Fruit fly (Drosophila melanogaster) whole organism, prepupa: ENCODE results near the gene CG9263.

Experiments
- CG10669 ChIP-seq: fragments of 200-800 bp; sonication (Bioruptor generic); optimal IDR thresholded peaks from 3 replicates; lab custom pipeline; 2018; ENCODE audit warnings: missing biosample characterization, mild to moderate bottlenecking, missing genetic modification characterization, moderate library complexity
- CG11294 ChIP-seq: fragments of 200-800 bp; sonication (Bioruptor generic); IDR thresholded peaks from 2 replicates; pipeline ENCODE4 v1.3.6; 2022; ENCODE audit warnings: missing biosample characterization, missing genetic modification characterization
- CG11762 ChIP-seq: fragments of 200-800 bp; sonication (Bioruptor generic); optimal IDR thresholded peaks from 3 replicates; lab custom pipeline; 2016; ENCODE audit warnings: missing biosample characterization, missing genetic modification characterization; ENCODE audit not compliant: insufficient read depth
- CG11902 ChIP-seq: fragments of 200-800 bp; sonication (Bioruptor generic); optimal IDR thresholded peaks from 3 replicates; lab custom pipeline; 2016; ENCODE audit warnings: missing biosample characterization, missing genetic modification characterization
- CG15336 ChIP-seq: fragments of 200-800 bp; sonication (Bioruptor generic); IDR thresholded peaks from 2 replicates; pipeline ENCODE4 v1.3.6; 2022; ENCODE audit warnings: missing biosample characterization, missing genetic modification characterization
- CG16779 ChIP-seq: fragments of 200-800 bp; sonication (Bioruptor generic); optimal IDR thresholded peaks from 3 replicates; lab custom pipeline; 2017; ENCODE audit warnings: missing biosample characterization, mild to moderate bottlenecking, missing genetic modification characterization
- CG3032 ChIP-seq: fragments of 200-800 bp; optimal IDR thresholded peaks from 2 replicates; lab custom pipeline; 2019; ENCODE audit warnings: missing biosample characterization, mild to moderate bottlenecking, missing genetic modification characterization, moderate library complexity
- CG31627 ChIP-seq: fragments of 200-800 bp; sonication (Bioruptor generic); optimal IDR thresholded peaks from 3 replicates; lab custom pipeline; 2016; ENCODE audit warnings: missing biosample characterization, missing genetic modification characterization
- CG32006 ChIP-seq: fragments of 200-800 bp; sonication (Bioruptor generic); optimal IDR thresholded peaks from 3 replicates; lab custom pipeline; 2017; ENCODE audit warnings: missing biosample characterization, mild to moderate bottlenecking, missing genetic modification characterization
- CG34406 ChIP-seq: fragments of 200-800 bp; sonication (Bioruptor generic); optimal IDR thresholded peaks from 3 replicates; lab custom pipeline; 2016; ENCODE audit warnings: missing biosample characterization, missing genetic modification characterization
- CG3919 ChIP-seq: fragments of 200-800 bp; sonication (Bioruptor generic); optimal IDR thresholded peaks from 3 replicates; lab custom pipeline; 2016; ENCODE audit warnings: missing biosample characterization, missing genetic modification characterization
- CG4318 ChIP-seq: fragments of 200-800 bp; sonication (Bioruptor generic); optimal IDR thresholded peaks from 3 replicates; lab custom pipeline; 2017; ENCODE audit warnings: missing biosample characterization, mild to moderate bottlenecking, missing genetic modification characterization
- CG6163 ChIP-seq: fragments of 200-800 bp; sonication (Bioruptor generic); IDR thresholded peaks from 3 replicates; pipeline ENCODE4 v1.3.6; 2022; ENCODE audit warnings: missing biosample characterization, missing genetic modification characterization
- CG6276 ChIP-seq: fragments of 200-800 bp; sonication (Bioruptor generic); optimal IDR thresholded peaks from 2 replicates; lab custom pipeline; 2017; ENCODE audit warnings: missing biosample characterization, mild to moderate bottlenecking, missing genetic modification characterization
- CG6808 ChIP-seq: fragments of 200-800 bp; sonication (Bioruptor generic); optimal IDR thresholded peaks from 3 replicates; lab custom pipeline; 2017; ENCODE audit warnings: missing biosample characterization, missing genetic modification characterization, mild to moderate bottlenecking, moderate library complexity, missing genetic modification reagents
- CG6854 ChIP-seq: fragments of 200-800 bp; sonication (Bioruptor generic); optimal IDR thresholded peaks from 2 replicates; lab custom pipeline; 2017; ENCODE audit warnings: missing biosample characterization, mild to moderate bottlenecking, missing genetic modification characterization
- CG8119 ChIP-seq: fragments of 200-800 bp; sonication (Bioruptor generic); IDR thresholded peaks from 3 replicates; pipeline ENCODE4 v1.3.6; 2022; ENCODE audit warnings: missing biosample characterization, missing genetic modification characterization
- CG8632 ChIP-seq: fragments of 200-800 bp; sonication (Bioruptor generic); optimal IDR thresholded peaks from 3 replicates; lab custom pipeline; 2016; ENCODE audit warnings: missing biosample characterization, missing genetic modification characterization
- Eip78C ChIP-seq: fragments of 200-800 bp; sonication (Bioruptor generic); peaks from one replicate; lab custom pipeline; 2016; ENCODE audit warnings: missing biosample characterization, missing genetic modification characterization
- Eip93F ChIP-seq: fragments of 200-800 bp; sonication (Bioruptor generic); optimal IDR thresholded peaks from 2 replicates; lab custom pipeline; 2016; ENCODE audit warnings: missing biosample characterization, mild to moderate bottlenecking, missing genetic modification characterization
- Ets21C ChIP-seq: fragments of 200-800 bp; sonication (Bioruptor generic); optimal IDR thresholded peaks from 3 replicates; lab custom pipeline; 2016; ENCODE audit warnings: missing biosample characterization, missing genetic modification characterization
- Ets96B ChIP-seq: fragments of 200-800 bp; optimal IDR thresholded peaks from 2 replicates; lab custom pipeline; 2019; ENCODE audit warnings: missing biosample characterization, mild to moderate bottlenecking, missing genetic modification characterization, moderate library complexity
- Gug ChIP-seq: fragments of 200-800 bp; sonication (Bioruptor generic); IDR thresholded peaks from 2 replicates; pipeline ENCODE4 v1.3.6; 2022; ENCODE audit warnings: missing biosample characterization, missing genetic modification characterization
- Hr38 ChIP-seq: sonication (Bioruptor generic); optimal IDR thresholded peaks from 2 replicates; lab custom pipeline; 2016; ENCODE audit warnings: missing biosample characterization, missing genetic modification characterization
- Hr39 ChIP-seq: fragments of 200-800 bp; sonication (Bioruptor generic); optimal IDR thresholded peaks from 2 replicates; lab custom pipeline; 2016; ENCODE audit warnings: missing biosample characterization, missing genetic modification characterization
- Lpt ChIP-seq: fragments of 200-800 bp; sonication (Bioruptor generic); optimal IDR thresholded peaks from 3 replicates; lab custom pipeline; 2016; ENCODE audit warnings: missing biosample characterization, missing genetic modification characterization
- Met ChIP-seq: fragments of 200-800 bp; sonication (Bioruptor generic); optimal IDR thresholded peaks from 3 replicates; lab custom pipeline; 2016; ENCODE audit warnings: missing biosample characterization, missing genetic modification characterization
- OdsH ChIP-seq: fragments of 200-800 bp; sonication (Bioruptor generic); optimal IDR thresholded peaks from 3 replicates; lab custom pipeline; 2016; ENCODE audit warnings: missing biosample characterization, missing genetic modification characterization
- Smox ChIP-seq: fragments of 200-800 bp; sonication (Bioruptor generic); optimal IDR thresholded peaks from 3 replicates; lab custom pipeline; 2016; ENCODE audit warnings: missing biosample characterization, missing genetic modification characterization
- Sox102F ChIP-seq: fragments of 200-800 bp; sonication (Bioruptor generic); optimal IDR thresholded peaks from 2 replicates; lab custom pipeline; 2016; ENCODE audit warnings: missing biosample characterization, mild to moderate bottlenecking, missing genetic modification characterization
- Sox14 ChIP-seq: fragments of 200-800 bp; sonication (Bioruptor generic); optimal IDR thresholded peaks from 3 replicates; lab custom pipeline; 2016; ENCODE audit warnings: missing biosample characterization, missing genetic modification characterization
- achi ChIP-seq: fragments of 200-800 bp; sonication (Bioruptor generic); optimal IDR thresholded peaks from 3 replicates; lab custom pipeline; 2016; ENCODE audit warnings: missing biosample characterization, missing genetic modification characterization
- cyc ChIP-seq: fragments of 200-800 bp; sonication (Bioruptor generic); optimal IDR thresholded peaks from 3 replicates; lab custom pipeline; 2016; ENCODE audit warnings: missing biosample characterization, missing genetic modification characterization
- dac ChIP-seq: fragments of 200-800 bp; sonication (Bioruptor generic); optimal IDR thresholded peaks from 2 replicates; lab custom pipeline; 2017; ENCODE audit warnings: missing biosample characterization, mild to moderate bottlenecking, missing genetic modification characterization
- dsx ChIP-seq: fragments of 200-800 bp; optimal IDR thresholded peaks from 3 replicates; lab custom pipeline; 2019; ENCODE audit warnings: missing biosample characterization, mild to moderate bottlenecking, missing genetic modification characterization, moderate library complexity; ENCODE audit not compliant: poor library complexity, severe bottlenecking
- eg ChIP-seq: fragments of 200-800 bp; sonication (Bioruptor generic); IDR thresholded peaks from 3 replicates; pipeline ENCODE4 v1.3.6; 2022; ENCODE audit warnings: missing biosample characterization, missing genetic modification characterization
- esn ChIP-seq: fragments of 200-800 bp; sonication (Bioruptor generic); optimal IDR thresholded peaks from 2 replicates; lab custom pipeline; 2016; ENCODE audit warnings: missing biosample characterization, mild to moderate bottlenecking, missing genetic modification characterization, moderate library complexity
- fd59A ChIP-seq: fragments of 200-800 bp; sonication (Bioruptor generic); optimal IDR thresholded peaks from 2 replicates; lab custom pipeline; 2017; ENCODE audit warnings: missing biosample characterization, mild to moderate bottlenecking, missing genetic modification characterization, missing genetic modification reagents
- fkh ChIP-seq: fragments of 200-800 bp; sonication (Bioruptor generic); optimal IDR thresholded peaks from 3 replicates; lab custom pipeline; 2017; ENCODE audit warnings: missing biosample characterization, mild to moderate bottlenecking, missing genetic modification characterization, moderate library complexity
- pdm3 ChIP-seq: fragments of 200-800 bp; sonication (Bioruptor generic); optimal IDR thresholded peaks from 3 replicates; lab custom pipeline; 2016; ENCODE audit warnings: missing biosample characterization, missing genetic modification characterization
- salr ChIP-seq, 2 experiments: fragments of 200-800 bp; sonication (Bioruptor generic); optimal IDR thresholded peaks; 3 replicates each; lab custom pipeline; 2016 to 2018; ENCODE audit warnings: missing biosample characterization in 2 of 2, missing genetic modification characterization in 2 of 2, mild to moderate bottlenecking in 1 of 2
- ss ChIP-seq, 2 experiments: fragments of 200-800 bp; sonication (Bioruptor generic); optimal IDR thresholded peaks; 2 replicates in 1 of 2; 3 replicates in 1 of 2; lab custom pipeline; 2017 to 2018; ENCODE audit warnings: mild to moderate bottlenecking in 2 of 2, missing biosample characterization in 2 of 2, missing genetic modification characterization in 2 of 2, moderate library complexity in 1 of 2
- svp ChIP-seq: fragments of 200-800 bp; sonication (Bioruptor generic); peaks from one replicate; lab custom pipeline; 2016; ENCODE audit warnings: missing biosample characterization, missing genetic modification characterization
- topi ChIP-seq: fragments of 200-800 bp; sonication (Bioruptor generic); optimal IDR thresholded peaks from 3 replicates; lab custom pipeline; 2016; ENCODE audit warnings: missing biosample characterization, missing genetic modification characterization

Gene CG9263

dm6 chr2L:13549973-13550458 is 7.6 kb upstream of the CG9263 start, which contains the start of gene kuz (continued):
- peak; percentile 67 for TF ChIP-seq CG6854 (GFP tag; lab: Kevin White, UChicago)
- peak; percentile 9 for TF ChIP-seq cyc (GFP tag; lab: Kevin White, UChicago)
- no peak for TF ChIP-seq CG32006 (GFP tag; lab: Kevin White, UChicago)
- TF ChIP-seq svp (GFP tag; lab: Kevin White, UChicago), result peak; percentile 72
- no peak for TF ChIP-seq CG6276
- peak; percentile 38 for TF ChIP-seq CG3919 (GFP tag; lab: Kevin White, UChicago)
- peak; percentile 34 to 62 for TF ChIP-seq ss (GFP tag; optimal IDR thresholded peaks at IDR 0.05; lab: Kevin White, UChicago)
- TF ChIP-seq Gug (GFP tag; lab: Robert Waterston, UW), result no peak
- no peak for TF ChIP-seq CG11762 (GFP tag; lab: Kevin White, UChicago)
- TF ChIP-seq CG8632 (GFP tag; lab: Kevin White, UChicago), result no peak
- TF ChIP-seq OdsH (GFP tag; lab: Kevin White, UChicago), result no peak
- TF ChIP-seq CG4318 (GFP tag; lab: Kevin White, UChicago), result no peak
- TF ChIP-seq CG10669 (GFP tag; lab: Kevin White, UChicago), result peak; percentile 6
- peak; percentile 51; the same call in 2 of the 3 replicates for TF ChIP-seq CG6163 (GFP tag; lab: Robert Waterston, UW)
- peak; percentile 59 for TF ChIP-seq fkh (GFP tag; lab: Kevin White, UChicago)
- TF ChIP-seq Sox14 (GFP tag; lab: Kevin White, UChicago), result peak; percentile 43
- TF ChIP-seq Eip78C, result peak; percentile 89
- peak; percentile 9 for TF ChIP-seq Lpt (GFP tag; lab: Kevin White, UChicago)
- no peak for TF ChIP-seq Smox (GFP tag; lab: Kevin White, UChicago)
- no peak for TF ChIP-seq Ets96B (tag; lab: Kevin White, UChicago)
- TF ChIP-seq CG8119 (GFP tag; lab: Robert Waterston, UW), result no peak

dm6 chr2L:13548786-13549780 is 6.7 kb upstream of the CG9263 start, which contains the start of gene B4:
B4 (minus strand) TSS chr2L:13549328.
- TF ChIP-seq fd59A (GFP tag; lab: Kevin White, UChicago) (peak; percentile 18), pdm3 (no peak), CG6163 (GFP tag; lab: Robert Waterston, UW) (peak; percentile 57; the same call in 2 of the 3 replicates), Sox102F (no peak), CG3919 (GFP tag; lab: Kevin White, UChicago) (peak; percentile 37), Eip93F (GFP tag; lab: Kevin White, UChicago) (peak; percentile 7), CG3032 (tag; lab: Kevin White, UChicago) (peak; percentile 26), Hr39 (peak; percentile 22), esn (peak; percentile 10), CG6808 (GFP tag; lab: Kevin White, UChicago) (peak; percentile 55), fkh (GFP tag; lab: Kevin White, UChicago) (peak; percentile 92), dsx (GFP tag; lab: Kevin White, UChicago) (peak; percentile 21), Sox14 (GFP tag; lab: Kevin White, UChicago) (no peak), Ets96B (tag; lab: Kevin White, UChicago) (peak; percentile 46), CG34406 (GFP tag; lab: Kevin White, UChicago) (no peak), CG11902 (no peak), Lpt (GFP tag; lab: Kevin White, UChicago) (peak; percentile 60), Gug (GFP tag; lab: Robert Waterston, UW) (peak; percentile 8; the same call in 1 of the 2 replicates), CG6276 (peak; percentile 74), eg (peak; percentile 65; the same call in 2 of the 3 replicates), ss (GFP tag; optimal IDR thresholded peaks at IDR 0.05; lab: Kevin White, UChicago) (peak; percentile 86 to 92), cyc (GFP tag; lab: Kevin White, UChicago) (no peak), CG16779 (peak; percentile 60), CG8632 (GFP tag; lab: Kevin White, UChicago) (no peak), dac (no peak), topi (GFP tag; lab: Kevin White, UChicago) (no peak), CG15336 (GFP tag; lab: Robert Waterston, UW) (peak; percentile 49; the same call in 1 of the 2 replicates), CG10669 (GFP tag; lab: Kevin White, UChicago) (peak; percentile 39), Ets21C (GFP tag; lab: Kevin White, UChicago) (no peak), CG31627 (peak; percentile 11), Met (GFP tag; lab: Kevin White, UChicago) (no peak), achi (GFP tag; lab: Kevin White, UChicago) (no peak), CG11294 (GFP tag; lab: Robert Waterston, UW) (0 out of 2 replicates have a peak, but pooled peaks have one; percentile 7), CG4318 (GFP tag; lab: Kevin White, UChicago) (no peak), Hr38 (no peak), salr (GFP tag; optimal IDR thresholded peaks at IDR 0.05; lab: Kevin White, UChicago) (no peak)
